Worm (Caenorhabditis elegans) whole organism, L1 larva: ENCODE measurements around the gene T02B11.4.
A peak's percentile ranks its signal among the peaks of the same experiment; 100 is the strongest.

ENCODE experiments used
- C04F5.9 ChIP-seq: sonication (generic microtip); optimal IDR thresholded peaks from 2 replicates; lab custom pipeline; 2016; ENCODE audit warnings: missing genetic modification characterization, missing compliant biosample characterization
- ceh-82 ChIP-seq, 3 experiments: fragments of 150-350 bp in 1 of 3; sonication (generic microtip) in 2 of 3; optimal IDR thresholded peaks; 2 replicates each; lab custom pipeline; 2014 to 2017; ENCODE audit warnings: missing biosample characterization in 3 of 3, missing genetic modification characterization in 3 of 3
- dpl-1 ChIP-seq, 3 experiments: fragments of 150-350 bp in 2 of 3; sonication (generic microtip) in 1 of 3; optimal IDR thresholded peaks; 2 replicates each; lab custom pipeline; 2014 to 2017; ENCODE audit warnings: missing biosample characterization in 3 of 3, missing genetic modification characterization in 3 of 3, missing genetic modification reagents in 3 of 3
- egl-27 ChIP-seq, 2 experiments: fragments of 150-350 bp in 1 of 2; sonication (generic microtip); optimal IDR thresholded peaks; 3 replicates each; lab custom pipeline; 2017 to 2018; ENCODE audit warnings: missing biosample characterization in 2 of 2, missing genetic modification characterization in 2 of 2, missing genetic modification reagents in 2 of 2
- elt-2 ChIP-seq: sonication (generic microtip); optimal IDR thresholded peaks from 2 replicates; lab custom pipeline; 2016; ENCODE audit warnings: missing genetic modification characterization, mild to moderate bottlenecking, inconsistent platforms, missing compliant biosample characterization, missing genetic modification reagents
- lin-35 ChIP-seq, 2 experiments: fragments of 150-350 bp; optimal IDR thresholded peaks; 2 replicates each; lab custom pipeline; 2014; ENCODE audit warnings: missing biosample characterization in 2 of 2, missing genetic modification characterization in 2 of 2, missing genetic modification reagents in 2 of 2
- nhr-76 ChIP-seq: sonication (generic microtip); optimal IDR thresholded peaks from 2 replicates; lab custom pipeline; 2017; ENCODE audit warnings: missing biosample characterization, missing genetic modification characterization
- nhr-85 ChIP-seq: sonication (generic microtip); peaks from one replicate; lab custom pipeline; 2016; ENCODE audit warnings: missing genetic modification characterization, inconsistent platforms, missing compliant biosample characterization
- nhr-90 ChIP-seq: sonication (generic microtip); optimal IDR thresholded peaks from 2 replicates; lab custom pipeline; 2016; ENCODE audit warnings: mild to moderate bottlenecking, missing genetic modification characterization, missing compliant biosample characterization; ENCODE audit not compliant: poor library complexity
- rnt-1 ChIP-seq: sonication (generic microtip); optimal IDR thresholded peaks from 2 replicates; lab custom pipeline; 2016; ENCODE audit warnings: mild to moderate bottlenecking, missing genetic modification characterization, moderate library complexity, missing compliant biosample characterization

ce11 chrV:849042-849441 lies 21.9 kb downstream of the T02B11.4 start:
- TF ChIP-seq nhr-85 (tag; lab: Kevin White, UChicago) (peak; percentile 52), nhr-90 (tag; lab: Kevin White, UChicago) (no peak), nhr-76 (tag; lab: Kevin White, UChicago) (no peak), rnt-1 (no peak), dpl-1 (GFP tag; optimal IDR thresholded peaks at IDR 0.05; lab: Kevin White, UChicago) (no peak), C04F5.9 (no peak), egl-27 (tag; optimal IDR thresholded peaks at IDR 0.05; lab: Kevin White, UChicago) (no peak), ceh-82 (tag; optimal IDR thresholded peaks at IDR 0.05; lab: Kevin White, UChicago) (no peak), lin-35 (GFP tag; optimal IDR thresholded peaks at IDR 0.05; lab: Kevin White, UChicago) (no peak), elt-2 (no peak)
